Worm (Caenorhabditis elegans): ENCODE measurements around the gene Y57G11C.33.

Y57G11C.33 gene

ce11 chrIV:14656573-14657129, at the start of gene Y57G11C.33:
TSS of gene Y57G11C.33 (plus strand) at chrIV:14657079.
- TF ChIP-seq unc-62 (GFP tag; optimal IDR thresholded peaks at IDR 0.05): no peak

- TF ChIP-seq unc-62 (GFP tag; optimal IDR thresholded peaks at IDR 0.05): no peak
Observed at ce11 chrIV:14608605-14609004, 48.3 kb upstream of the Y57G11C.33 start.

- TF ChIP-seq unc-62 (GFP tag; optimal IDR thresholded peaks at IDR 0.05): no peak
Observed at ce11 chrIV:14609774-14610173, 47.1 kb upstream of the Y57G11C.33 start.

- TF ChIP-seq unc-62 (GFP tag; optimal IDR thresholded peaks at IDR 0.05): no peak
Observed at ce11 chrIV:14610942-14611724, 45.7 kb upstream of the Y57G11C.33 start.

- TF ChIP-seq unc-62 (GFP tag; optimal IDR thresholded peaks at IDR 0.05): no peak
Observed at ce11 chrIV:14611892-14612497, 44.9 kb upstream of the Y57G11C.33 start.

ce11 chrIV:14612547-14613329, 44.1 kb upstream of the Y57G11C.33 start:
- TF ChIP-seq unc-62 (GFP tag; optimal IDR thresholded peaks at IDR 0.05): no peak

ce11 chrIV:14613375-14613774, 43.5 kb upstream of the Y57G11C.33 start:
- TF ChIP-seq unc-62 (GFP tag; optimal IDR thresholded peaks at IDR 0.05): no peak

ce11 chrIV:14614176-14614740, 42.6 kb upstream of the Y57G11C.33 start:
- no peak for TF ChIP-seq unc-62 (GFP tag; optimal IDR thresholded peaks at IDR 0.05)

ce11 chrIV:14616303-14616702, 40.6 kb upstream of the Y57G11C.33 start, which contains the start of gene dmd-6:
TSS of gene dmd-6 (plus strand) at chrIV:14616603.
- no peak for TF ChIP-seq unc-62 (GFP tag; optimal IDR thresholded peaks at IDR 0.05)

ce11 chrIV:14617059-14617458, 39.8 kb upstream of the Y57G11C.33 start:
- no peak for TF ChIP-seq unc-62 (GFP tag; optimal IDR thresholded peaks at IDR 0.05)

- no peak for TF ChIP-seq unc-62 (GFP tag; optimal IDR thresholded peaks at IDR 0.05)
Observed at ce11 chrIV:14617498-14617897, 39.4 kb upstream of the Y57G11C.33 start.

- TF ChIP-seq unc-62 (GFP tag; optimal IDR thresholded peaks at IDR 0.05): no peak
Observed at ce11 chrIV:14617985-14618384, 38.9 kb upstream of the Y57G11C.33 start.

- TF ChIP-seq unc-62 (GFP tag; optimal IDR thresholded peaks at IDR 0.05): no peak
Observed at ce11 chrIV:14618551-14618950, 38.3 kb upstream of the Y57G11C.33 start.

- TF ChIP-seq unc-62 (GFP tag; optimal IDR thresholded peaks at IDR 0.05): no peak
Observed at ce11 chrIV:14620042-14620441, 36.8 kb upstream of the Y57G11C.33 start.

- TF ChIP-seq unc-62 (GFP tag; optimal IDR thresholded peaks at IDR 0.05): no peak
Observed at ce11 chrIV:14620543-14620942, 36.3 kb upstream of the Y57G11C.33 start.

- no peak for TF ChIP-seq unc-62 (GFP tag; optimal IDR thresholded peaks at IDR 0.05)
Observed at ce11 chrIV:14621117-14621516, 35.8 kb upstream of the Y57G11C.33 start.

Measured in whole organism, dauer.